Worm (Caenorhabditis elegans): ENCODE data around the gene set-1.

Gene set-1

DNA sequence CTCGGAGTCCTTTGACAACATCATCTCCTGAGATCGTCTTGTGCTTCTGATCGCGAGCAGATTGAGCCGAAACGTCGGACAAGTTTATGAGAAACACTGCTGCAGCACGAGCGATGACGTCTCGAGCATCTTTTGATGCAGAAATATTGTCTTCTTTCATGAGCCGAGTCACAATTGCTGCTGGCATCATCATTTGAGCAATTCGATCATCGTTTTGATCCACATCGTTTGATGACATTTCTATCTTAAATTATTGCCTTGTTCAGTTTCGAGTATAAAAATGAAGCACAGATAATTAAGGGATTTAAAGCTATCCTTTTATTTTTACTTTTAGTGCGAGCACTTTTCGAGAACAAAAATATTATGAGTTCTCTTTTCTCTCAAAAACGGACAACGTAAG lies 10.4 kb upstream of the set-1 start, which contains the start of gene T26A5.8 (continued):
- TF ChIP-seq unc-62 (GFP tag; optimal IDR thresholded peaks at IDR 0.05 in 1 of 2): peak in 1 of 2 experiments; percentile 33
- no peak for TF ChIP-seq unc-62 (tag; optimal IDR thresholded peaks at IDR 0.05)
- no peak for TF ChIP-seq set-16 (GFP tag; IDR thresholded peaks at IDR 0.05)
- TF ChIP-seq F44E2.7 (GFP tag; IDR thresholded peaks at IDR 0.05): 0 out of 2 replicates have a peak, but pooled peaks have one; percentile 2
- TF ChIP-seq spr-1 (tag; optimal IDR thresholded peaks at IDR 0.05): peak; percentile 20
- peak; percentile 61 for TF ChIP-seq mep-1 (tag; optimal IDR thresholded peaks at IDR 0.05)
- TF ChIP-seq F26F4.8 (GFP tag; conservative IDR thresholded peaks at IDR 0.05): no peak
- TF ChIP-seq spr-3 (GFP tag; optimal IDR thresholded peaks at IDR 0.05): no peak
- peak; percentile 43; the same call in 1 of the 2 replicates for TF ChIP-seq zfp-3 (GFP tag; conservative IDR thresholded peaks at IDR 0.05)
- TF ChIP-seq lsy-2 (tag; optimal IDR thresholded peaks at IDR 0.05): peak in 1 of 2 experiments; percentile 53
- peak; percentile 72; the same call in 1 of the 2 replicates for TF ChIP-seq Y75B8A.6 (GFP tag; IDR thresholded peaks at IDR 0.05)
- no peak for TF ChIP-seq T20F7.1 (GFP tag; optimal IDR thresholded peaks at IDR 0.05)
- peak; percentile 93 for TF ChIP-seq ama-1 (optimal IDR thresholded peaks at IDR 0.05)

DNA sequence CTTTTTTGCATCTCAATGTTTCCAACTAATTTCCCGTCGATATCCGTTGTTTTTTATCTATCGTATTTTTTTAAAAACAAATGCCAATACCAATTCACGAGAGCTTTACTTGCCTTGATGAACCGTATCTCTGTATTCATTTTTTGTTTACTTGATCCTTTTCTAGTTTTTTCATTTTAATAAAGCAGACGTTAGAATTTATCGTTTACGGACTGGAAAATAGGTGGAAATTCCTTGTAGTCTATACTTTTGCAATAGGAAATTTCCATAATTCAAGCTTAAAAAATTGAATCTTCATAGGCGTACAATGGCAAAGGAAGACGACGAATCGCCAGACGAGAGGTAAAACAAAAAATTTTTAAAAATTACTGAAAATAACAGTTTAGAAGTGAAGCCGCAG lies 7.6 kb upstream of the set-1 start, which contains the start of gene algn-1:
algn-1 (plus strand) TSS at position 301 of the 400 bp plus-strand sequence.
- TF ChIP-seq zfp-3 (GFP tag; conservative IDR thresholded peaks at IDR 0.05): no peak
- 0 out of 2 replicates have a peak, but pooled peaks have one; percentile 18 for TF ChIP-seq Y105C5A.15 (GFP tag; IDR thresholded peaks at IDR 0.05)
- no peak for TF ChIP-seq nhr-76 (tag; optimal IDR thresholded peaks at IDR 0.05)
- peak; percentile 49 for TF ChIP-seq aha-1 (tag)
- TF ChIP-seq zip-11 (GFP tag; IDR thresholded peaks at IDR 0.05): no peak

DNA sequence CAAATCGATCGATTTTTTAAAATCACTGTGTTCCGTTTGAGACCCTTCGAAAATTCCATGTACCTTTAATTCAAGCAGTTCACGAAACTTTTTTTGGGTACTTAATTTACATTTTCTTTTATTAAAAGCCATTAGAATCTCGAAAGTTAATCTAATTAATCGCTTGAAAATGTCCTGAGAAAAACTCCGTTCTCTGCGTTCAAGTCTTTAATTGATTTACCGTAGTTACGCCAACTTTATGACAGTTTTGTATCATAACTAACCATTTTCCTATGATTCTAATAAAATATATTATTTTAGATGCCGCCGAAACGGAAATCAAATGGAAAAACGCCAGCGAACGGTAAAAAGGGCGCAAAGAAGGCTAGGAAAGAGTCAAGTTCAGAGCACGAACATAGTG lies 2.0 kb upstream of the set-1 start, which contains the start of gene jhdm-1:
jhdm-1 (plus strand) TSS at position 301 of the 400 bp plus-strand sequence.
- TF ChIP-seq vab-7 (GFP tag; IDR thresholded peaks at IDR 0.05) (no peak), ceh-44 (GFP tag; IDR thresholded peaks at IDR 0.05) (no peak), unc-62 (GFP tag; optimal IDR thresholded peaks at IDR 0.05 in 1 of 2) (no peak), unc-62 (tag; optimal IDR thresholded peaks at IDR 0.05) (no peak), lsy-2 (tag; optimal IDR thresholded peaks at IDR 0.05) (no peak), lin-29 (GFP tag; IDR thresholded peaks at IDR 0.05) (no peak), unc-39 (tag; optimal IDR thresholded peaks at IDR 0.05) (no peak), egl-27 (tag; optimal IDR thresholded peaks at IDR 0.05) (no peak), lin-1 (GFP tag; IDR thresholded peaks at IDR 0.05) (no peak), fos-1 (tag; optimal IDR thresholded peaks at IDR 0.05) (no peak), madf-9 (GFP tag; conservative IDR thresholded peaks at IDR 0.05) (no peak), nhr-48 (tag; optimal IDR thresholded peaks at IDR 0.05) (no peak), hlh-11 (tag; optimal IDR thresholded peaks at IDR 0.05) (no peak), zip-11 (GFP tag; IDR thresholded peaks at IDR 0.05) (no peak), nhr-6 (tag; optimal IDR thresholded peaks at IDR 0.05) (no peak), hif-1 (tag; optimal IDR thresholded peaks at IDR 0.05) (no peak), R02D3.7 (tag; optimal IDR thresholded peaks at IDR 0.05) (no peak)

DNA sequence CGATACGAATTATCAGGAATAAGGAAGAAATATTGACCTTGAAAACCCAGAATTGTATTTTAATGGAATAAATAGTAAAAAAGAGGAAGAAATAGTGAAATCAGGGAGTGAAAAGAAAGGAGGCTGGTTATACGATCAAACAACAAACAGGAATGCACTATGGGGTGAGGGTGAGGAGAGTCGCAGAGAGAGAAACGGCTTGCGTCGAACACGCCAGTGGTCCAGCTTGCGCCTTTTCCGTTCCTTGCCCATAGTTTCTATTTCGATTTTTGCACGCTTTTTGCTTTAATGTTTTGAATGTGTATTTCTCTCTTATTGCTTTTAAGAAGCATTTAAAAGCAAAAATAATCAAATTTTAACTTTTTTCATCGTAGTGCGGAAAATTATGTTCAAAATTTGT lies 1.5 kb upstream of the set-1 start:
- TF ChIP-seq T26A8.4 (GFP tag; IDR thresholded peaks at IDR 0.05): peak; percentile 37; the same call in 1 of the 2 replicates
- peak; percentile 88 for TF ChIP-seq nhr-6 (tag; optimal IDR thresholded peaks at IDR 0.05)
- peak; percentile 80 for TF ChIP-seq spr-1 (tag; optimal IDR thresholded peaks at IDR 0.05)
- peak; percentile 66 for TF ChIP-seq lin-1 (GFP tag; IDR thresholded peaks at IDR 0.05)
- peak; percentile 93 for TF ChIP-seq mes-2 (tag; optimal IDR thresholded peaks at IDR 0.05; ENCODE audit: poor library complexity, severe bottlenecking)
- TF ChIP-seq ceh-82 (tag; optimal IDR thresholded peaks at IDR 0.05): no peak
- no peak for TF ChIP-seq ceh-28 (tag; optimal IDR thresholded peaks at IDR 0.05)
- no peak for TF ChIP-seq F10B5.3 (tag; optimal IDR thresholded peaks at IDR 0.05)
- no peak for TF ChIP-seq dmd-8 (GFP tag; IDR thresholded peaks at IDR 0.05)
- TF ChIP-seq mxl-2 (GFP tag; conservative IDR thresholded peaks at IDR 0.05): no peak
- TF ChIP-seq arid-1 (GFP tag; conservative IDR thresholded peaks at IDR 0.05): peak; percentile 76; the same call in 1 of the 2 replicates
- TF ChIP-seq hlh-30 (tag; optimal IDR thresholded peaks at IDR 0.05; ENCODE audit: insufficient read depth): peak; percentile 72
- TF ChIP-seq nhr-41 (GFP tag; IDR thresholded peaks at IDR 0.05): no peak
- no peak for TF ChIP-seq snpc-1.2 (GFP tag; IDR thresholded peaks at IDR 0.05)
- no peak for TF ChIP-seq php-3 (GFP tag; IDR thresholded peaks at IDR 0.05)
- TF ChIP-seq nhr-77 (tag; optimal IDR thresholded peaks at IDR 0.05): peak; percentile 72
- TF ChIP-seq Y48G9A.11 (GFP tag; IDR thresholded peaks at IDR 0.05): no peak
- TF ChIP-seq dve-1 (tag; optimal IDR thresholded peaks at IDR 0.05; ENCODE audit: insufficient read depth): peak; percentile 91
- peak; percentile 5 for TF ChIP-seq jun-1 (tag; optimal IDR thresholded peaks at IDR 0.05)
- peak; percentile 73 for TF ChIP-seq lin-13 (GFP tag; optimal IDR thresholded peaks at IDR 0.05)

Measured in whole organism, L4 larva.